Worm (Caenorhabditis elegans) whole organism, L4/young adult: ENCODE measurements around the gene Y51H4A.937.

Source experiments
- W03F9.2 ChIP-seq: fragments of 150-350 bp; optimal IDR thresholded peaks from 2 replicates; lab custom pipeline; 2014; ENCODE audit warnings: missing biosample characterization, missing genetic modification characterization
- dao-5 ChIP-seq: sonication (generic microtip); optimal IDR thresholded peaks from 2 replicates; lab custom pipeline; 2016; ENCODE audit warnings: missing genotype, missing genetic modification characterization, moderate library complexity, missing compliant biosample characterization
- him-1 ChIP-seq: sonication (generic microtip); optimal IDR thresholded peaks from 2 replicates; lab custom pipeline; 2016; ENCODE audit warnings: missing genotype, missing genetic modification reagents, missing genetic modification characterization, missing compliant biosample characterization

DNA sequence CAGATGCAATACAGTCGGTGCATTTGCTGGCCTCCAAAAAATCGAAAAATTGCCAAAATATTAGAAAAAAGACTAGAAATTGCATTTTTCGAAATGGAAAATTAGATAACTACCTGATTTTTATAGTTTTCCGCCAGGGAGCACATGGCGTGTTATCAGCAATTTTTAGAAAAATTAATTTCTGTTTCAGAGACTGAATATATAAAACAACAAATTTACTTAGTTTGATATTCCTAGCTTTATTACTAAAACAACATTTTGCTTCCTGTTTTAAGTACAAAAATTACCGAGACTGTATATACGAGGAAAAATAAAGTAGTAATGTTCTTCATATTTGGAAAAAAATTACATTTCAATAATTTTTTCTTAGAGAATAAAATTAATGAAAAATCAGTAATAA, 2.4 kb upstream of the Y51H4A.937 start, which contains the start of gene Y51H4A.5:
- TF ChIP-seq dao-5 (tag; lab: Kevin White, UChicago): no peak
- TF ChIP-seq him-1 (tag; lab: Kevin White, UChicago): no peak
- TF ChIP-seq W03F9.2 (tag; lab: Kevin White, UChicago): no peak
